Worm (Caenorhabditis elegans) whole organism, L1 larva: Measurements from ENCODE around the gene F25G6.1.
A peak's percentile ranks its signal among the peaks of the same experiment; 100 is the strongest.

Source experiments
- alr-1 ChIP-seq: fragments of 200-800 bp; sonication (Bioruptor generic); optimal IDR thresholded peaks from 2 replicates; lab custom pipeline; 2018; ENCODE audit warnings: borderline replicate concordance, mild to moderate bottlenecking, missing genetic modification characterization, missing compliant biosample characterization
- jun-1 ChIP-seq: fragments of 150-350 bp; optimal IDR thresholded peaks from 2 replicates; lab custom pipeline; 2014; ENCODE audit warnings: missing biosample characterization, missing genetic modification reagents, missing genetic modification characterization
- ztf-4 ChIP-seq: fragments of 150-350 bp; optimal IDR thresholded peaks from 2 replicates; lab custom pipeline; 2014; ENCODE audit warnings: missing biosample characterization, missing genetic modification characterization

DNA sequence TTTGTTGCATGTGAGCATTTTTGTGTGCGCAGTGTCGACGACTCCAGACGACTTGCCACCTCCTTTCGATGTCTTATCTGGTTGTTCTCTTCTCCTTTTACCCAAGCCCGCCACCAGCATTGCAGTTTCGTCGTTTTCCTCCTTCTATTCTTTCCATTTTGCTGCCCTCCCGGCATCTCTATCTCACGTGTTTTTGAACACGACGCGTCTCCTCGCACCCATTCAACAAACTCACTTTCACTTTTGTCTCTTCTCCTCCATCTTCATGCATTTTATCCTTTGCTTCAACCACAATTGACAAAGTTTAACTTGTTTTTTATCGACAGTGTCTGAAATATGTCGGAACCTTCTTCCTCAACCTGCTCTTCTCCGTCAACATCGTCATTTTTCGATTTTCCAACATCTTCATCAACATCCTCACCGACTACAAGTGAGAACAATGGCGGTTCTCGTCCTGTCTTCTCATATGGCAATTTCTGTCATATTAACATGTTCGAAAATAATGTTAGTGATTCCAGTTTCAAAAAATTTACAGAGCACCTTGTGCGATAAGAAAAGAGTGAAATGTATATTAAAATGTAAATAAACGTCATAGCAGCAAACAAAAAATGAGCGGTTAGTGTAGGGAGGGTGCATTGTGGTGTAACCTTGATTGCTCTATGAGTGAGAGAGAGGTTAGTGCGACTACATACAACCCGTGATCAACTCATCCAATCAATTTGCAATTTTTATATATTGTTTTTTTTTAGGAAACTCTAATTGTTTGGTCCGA is 36.0 kb downstream of the F25G6.1 start, which contains the start of gene fip-4:
- TF ChIP-seq jun-1 (tag; lab: Kevin White, UChicago): no peak
- TF ChIP-seq ztf-4: peak; percentile 22
- TF ChIP-seq alr-1 (tag; lab: Kevin White, UChicago): no peak
